Worm (Caenorhabditis elegans): ENCODE measurements around the gene R74.7.

ce11 chrIII:4204964-4205363 is 735 bp downstream of the R74.7 start:
- no peak for TF ChIP-seq rec-8 (tag; optimal IDR thresholded peaks at IDR 0.05)
- TF ChIP-seq F23B12.7 (tag; optimal IDR thresholded peaks at IDR 0.05; ENCODE audit: insufficient read depth) = no peak
- no peak for TF ChIP-seq pha-4 (tag; optimal IDR thresholded peaks at IDR 0.05)

Measured in whole organism, young adult.